Worm (Caenorhabditis elegans): Measurements from ENCODE around the gene egrh-1.

DNA sequence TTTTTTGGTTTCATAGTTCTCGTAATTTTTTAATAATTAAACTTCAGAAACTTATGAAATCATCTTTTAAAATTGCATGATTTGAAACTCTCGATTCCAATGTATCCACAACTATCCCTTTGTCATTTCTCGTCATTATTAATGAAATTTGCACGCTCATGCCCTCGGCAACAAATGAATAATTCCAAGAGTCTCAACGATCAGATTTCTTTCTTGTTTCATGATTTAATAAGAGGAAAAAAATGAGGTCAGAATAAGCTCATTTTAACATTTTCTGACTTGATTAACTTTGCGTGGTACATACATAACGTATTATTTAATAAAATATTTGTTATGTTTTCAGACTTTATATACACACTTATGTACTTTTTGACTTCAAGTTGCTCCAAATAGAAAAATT is 7.4 kb upstream of the egrh-1 start:
- TF ChIP-seq skn-1 (tag; optimal IDR thresholded peaks at IDR 0.05) = no peak
- TF ChIP-seq blmp-1 (tag; optimal IDR thresholded peaks at IDR 0.05) = no peak
- no peak for TF ChIP-seq unc-130 (tag; optimal IDR thresholded peaks at IDR 0.05)
- no peak for TF ChIP-seq C16A3.4 (tag; optimal IDR thresholded peaks at IDR 0.05)
- TF ChIP-seq ama-1 (optimal IDR thresholded peaks at IDR 0.05) = no peak
- TF ChIP-seq rnt-1 (tag; optimal IDR thresholded peaks at IDR 0.05) = no peak
- TF ChIP-seq tbx-2 (tag; optimal IDR thresholded peaks at IDR 0.05) = no peak
- no peak for TF ChIP-seq ceh-82 (tag; optimal IDR thresholded peaks at IDR 0.05)
- no peak for TF ChIP-seq zag-1 (tag; optimal IDR thresholded peaks at IDR 0.05)
